Fruit fly (Drosophila melanogaster): ENCODE data around the gene sofe.

dm6 chrX:10867692-10868091, 10.5 kb upstream of the sofe start:
- TF ChIP-seq CG14711 (tag; optimal IDR thresholded peaks at IDR 0.05) (no peak), Clk (GFP tag; optimal IDR thresholded peaks at IDR 0.05) (no peak), kay (GFP tag; ENCODE audit: borderline replicate concordance) (no peak)

Data from whole organism, adult.